Worm (Caenorhabditis elegans): ENCODE results near the gene rps-8.

Gene rps-8

ce11 chrIV:7326613-7327149 is 13.0 kb upstream of the rps-8 start, which contains the start of gene ifo-1:
ifo-1 (minus strand) TSS chrIV:7326663.
- peak; percentile 67 for TF ChIP-seq hlh-11 (tag; optimal IDR thresholded peaks at IDR 0.05)
- no peak for TF ChIP-seq unc-62 (GFP tag; optimal IDR thresholded peaks at IDR 0.05 in 1 of 2)
- no peak for TF ChIP-seq unc-62 (tag; optimal IDR thresholded peaks at IDR 0.05)
- peak; percentile 31 for TF ChIP-seq nhr-77 (tag; optimal IDR thresholded peaks at IDR 0.05)
- peak; percentile 35 for TF ChIP-seq nhr-6 (tag; optimal IDR thresholded peaks at IDR 0.05)
- TF ChIP-seq pha-4 (GFP tag; IDR thresholded peaks at IDR 0.05): no peak
- TF ChIP-seq pha-4 (tag; optimal IDR thresholded peaks at IDR 0.05): no peak
- no peak for TF ChIP-seq unc-130 (GFP tag; optimal IDR thresholded peaks at IDR 0.05)
- no peak for TF ChIP-seq nhr-102 (tag; optimal IDR thresholded peaks at IDR 0.05)
- peak; percentile 11; the same call in 1 of the 2 replicates for TF ChIP-seq lin-1 (GFP tag; IDR thresholded peaks at IDR 0.05)
- TF ChIP-seq madf-5 (GFP tag; IDR thresholded peaks at IDR 0.05): no peak
- peak; percentile 81 for TF ChIP-seq nhr-28 (tag; optimal IDR thresholded peaks at IDR 0.05)
- peak; percentile 79 for TF ChIP-seq dmd-6 (GFP tag; IDR thresholded peaks at IDR 0.05)
- peak; percentile 99 for TF ChIP-seq pqm-1 (tag; optimal IDR thresholded peaks at IDR 0.05)
- TF ChIP-seq daf-16 (GFP tag; optimal IDR thresholded peaks at IDR 0.05): no peak
- TF ChIP-seq daf-16 (tag; optimal IDR thresholded peaks at IDR 0.05): peak; percentile 55
- TF ChIP-seq attf-4 (tag; optimal IDR thresholded peaks at IDR 0.05): no peak

DNA sequence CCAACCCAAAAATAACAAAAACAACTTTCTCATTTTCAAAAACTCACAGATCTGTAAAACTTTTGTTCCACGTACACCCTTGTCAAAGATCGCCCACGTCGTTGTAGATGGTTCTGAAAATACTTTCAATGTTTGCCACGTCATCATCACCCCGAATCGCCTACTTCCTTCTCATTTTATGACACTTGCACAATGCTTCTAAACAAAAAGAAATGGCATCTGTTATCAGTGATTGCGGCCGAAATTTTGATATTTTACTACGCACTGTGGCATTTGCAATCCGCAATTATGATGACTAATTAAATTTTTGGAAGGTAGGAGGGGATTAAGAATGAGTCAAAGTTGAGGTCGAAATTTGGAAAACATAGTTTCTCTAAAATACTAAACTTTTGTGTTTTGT is 12.0 kb upstream of the rps-8 start:
- TF ChIP-seq nhr-10 (tag; optimal IDR thresholded peaks at IDR 0.05) (no peak), nhr-111 (GFP tag; optimal IDR thresholded peaks at IDR 0.05) (no peak), lin-39 (tag; optimal IDR thresholded peaks at IDR 0.05) (no peak), dve-1 (tag; optimal IDR thresholded peaks at IDR 0.05; ENCODE audit: insufficient read depth) (peak; percentile 37), daf-12 (tag; optimal IDR thresholded peaks at IDR 0.05) (no peak), nhr-28 (tag; optimal IDR thresholded peaks at IDR 0.05) (peak; percentile 36), ZK337.2 (GFP tag; IDR thresholded peaks at IDR 0.05) (no peak), nhr-42 (GFP tag; IDR thresholded peaks at IDR 0.05) (no peak), mxl-2 (GFP tag; conservative IDR thresholded peaks at IDR 0.05) (no peak), unc-62 (GFP tag; optimal IDR thresholded peaks at IDR 0.05 in 1 of 2) (peak in 1 of 2 experiments; percentile 74), unc-62 (tag; optimal IDR thresholded peaks at IDR 0.05) (no peak), zfp-2 (tag; optimal IDR thresholded peaks at IDR 0.05) (no peak), R02D3.7 (tag; optimal IDR thresholded peaks at IDR 0.05) (no peak), Y48G9A.11 (GFP tag; IDR thresholded peaks at IDR 0.05) (no peak), Y5F2A.4 (GFP tag; optimal IDR thresholded peaks at IDR 0.05) (no peak), daf-16 (GFP tag; optimal IDR thresholded peaks at IDR 0.05) (no peak), daf-16 (tag; optimal IDR thresholded peaks at IDR 0.05) (peak; percentile 50), ZK546.5 (tag; optimal IDR thresholded peaks at IDR 0.05) (no peak), vab-7 (GFP tag; IDR thresholded peaks at IDR 0.05) (no peak), egl-27 (tag; optimal IDR thresholded peaks at IDR 0.05) (no peak), hlh-11 (tag; optimal IDR thresholded peaks at IDR 0.05) (peak; percentile 31), dpl-1 (GFP tag; optimal IDR thresholded peaks at IDR 0.05) (no peak), F10B5.3 (tag; optimal IDR thresholded peaks at IDR 0.05) (no peak), duxl-1 (tag; optimal IDR thresholded peaks at IDR 0.05; ENCODE audit: poor library complexity) (no peak), ces-1 (GFP tag; optimal IDR thresholded peaks at IDR 0.05) (no peak), lin-29 (GFP tag; IDR thresholded peaks at IDR 0.05) (no peak), madf-9 (GFP tag; conservative IDR thresholded peaks at IDR 0.05) (no peak), ztf-11 (tag; optimal IDR thresholded peaks at IDR 0.05) (no peak), attf-4 (tag; optimal IDR thresholded peaks at IDR 0.05) (no peak), dmd-6 (GFP tag; IDR thresholded peaks at IDR 0.05) (peak; percentile 56), ceh-28 (tag; optimal IDR thresholded peaks at IDR 0.05) (no peak), mdl-1 (tag; optimal IDR thresholded peaks at IDR 0.05) (no peak), zip-11 (GFP tag; IDR thresholded peaks at IDR 0.05) (no peak), dmd-8 (GFP tag; IDR thresholded peaks at IDR 0.05) (no peak), pqm-1 (tag; optimal IDR thresholded peaks at IDR 0.05) (peak; percentile 77), ceh-44 (GFP tag; IDR thresholded peaks at IDR 0.05) (no peak), zip-2 (tag; optimal IDR thresholded peaks at IDR 0.05) (no peak), lin-1 (GFP tag; IDR thresholded peaks at IDR 0.05) (no peak), skn-1 (tag; optimal IDR thresholded peaks at IDR 0.05) (no peak), dmd-9 (GFP tag; IDR thresholded peaks at IDR 0.05) (no peak), set-16 (GFP tag; IDR thresholded peaks at IDR 0.05) (no peak), aha-1 (tag) (peak; percentile 62), F44E2.7 (GFP tag; IDR thresholded peaks at IDR 0.05) (no peak)

Measured in whole organism, L4 larva.